Worm (Caenorhabditis elegans) whole organism, early embryonic: ENCODE data around the gene srg-31.

Experiments used
- ama-1 ChIP-seq: fragments of 150-350 bp; optimal IDR thresholded peaks from 2 replicates; lab custom pipeline; 2014
- flt-1 ChIP-seq: fragments of 200-800 bp; sonication (Bioruptor generic); IDR thresholded peaks from 2 replicates; pipeline ENCODE4 v1.3.6; 2022; ENCODE audit warnings: missing genetic modification characterization, missing compliant biosample characterization
- scrt-1 ChIP-seq: fragments of 200-800 bp; sonication (Bioruptor generic); IDR thresholded peaks from 2 replicates; pipeline ENCODE4 v1.3.6; 2022; ENCODE audit warnings: missing genetic modification characterization, missing compliant biosample characterization

- TF ChIP-seq flt-1, result no peak
- no peak for TF ChIP-seq ama-1 (lab: Kevin White, UChicago)
- TF ChIP-seq scrt-1, result no peak
Measured at ce11 chrV:6917280-6917679, 36.4 kb downstream of the srg-31 start.
